Worm (Caenorhabditis elegans): ENCODE data around the gene F59A6.13.

Gene F59A6.13

DNA sequence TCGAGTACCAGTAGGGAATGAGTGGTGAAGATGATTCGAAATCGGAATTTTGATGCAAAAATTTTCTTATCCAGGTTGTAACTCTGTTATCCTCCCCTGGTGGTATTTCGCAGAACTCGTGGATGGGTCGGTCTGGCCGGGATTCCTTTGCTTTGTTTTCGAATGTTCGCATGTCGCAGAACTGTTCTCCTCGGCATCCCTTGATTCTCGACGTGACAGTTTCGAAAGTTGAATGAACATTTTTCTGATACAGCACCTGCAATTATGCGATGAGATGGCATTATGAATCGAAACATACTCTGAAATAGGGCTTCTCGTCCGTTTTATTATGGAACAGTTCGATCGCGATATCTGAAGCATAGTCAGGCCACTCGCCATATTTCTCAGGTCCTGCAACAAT is 33.6 kb downstream of the F59A6.13 start (continued):
- TF ChIP-seq snpc-3.4 (tag; optimal IDR thresholded peaks at IDR 0.05) = no peak
- no peak for TF ChIP-seq lin-35 (GFP tag; optimal IDR thresholded peaks at IDR 0.05)
- TF ChIP-seq pha-4 (tag; optimal IDR thresholded peaks at IDR 0.05) = no peak
- no peak for TF ChIP-seq ceh-58 (GFP tag; IDR thresholded peaks at IDR 0.05)
- TF ChIP-seq chd-7 (tag; optimal IDR thresholded peaks at IDR 0.05) = no peak
- TF ChIP-seq him-1 (tag; optimal IDR thresholded peaks at IDR 0.05) = peak; percentile 26
- TF ChIP-seq F52B5.7 (tag; optimal IDR thresholded peaks at IDR 0.05) = no peak
- TF ChIP-seq let-607 (tag; optimal IDR thresholded peaks at IDR 0.05) = no peak
- no peak for TF ChIP-seq F22D6.2 (tag; optimal IDR thresholded peaks at IDR 0.05)
- TF ChIP-seq die-1 (tag; optimal IDR thresholded peaks at IDR 0.05) = peak; percentile 26
- no peak for TF ChIP-seq gei-17 (GFP tag; optimal IDR thresholded peaks at IDR 0.05)
- no peak for TF ChIP-seq nhr-179 (tag; optimal IDR thresholded peaks at IDR 0.05)
- no peak for TF ChIP-seq F23B12.7 (tag; optimal IDR thresholded peaks at IDR 0.05; ENCODE audit: insufficient read depth)
- no peak for TF ChIP-seq F10E7.11 (tag; optimal IDR thresholded peaks at IDR 0.05)
- TF ChIP-seq F57A8.1 (GFP tag; optimal IDR thresholded peaks at IDR 0.05) = no peak
- no peak for TF ChIP-seq hmg-20 (GFP tag; IDR thresholded peaks at IDR 0.05)
- TF ChIP-seq ztf-25 (GFP tag; IDR thresholded peaks at IDR 0.05) = no peak
- no peak for TF ChIP-seq snpc-1.1 (tag; optimal IDR thresholded peaks at IDR 0.05; ENCODE audit: insufficient read depth)
- TF ChIP-seq T26A5.8 (tag; optimal IDR thresholded peaks at IDR 0.05) = no peak
- peak; percentile 10 for TF ChIP-seq tlf-1 (GFP tag; optimal IDR thresholded peaks at IDR 0.05)
- no peak for TF ChIP-seq madf-8 (GFP tag; conservative IDR thresholded peaks at IDR 0.05)
- TF ChIP-seq dox-1 (GFP tag; IDR thresholded peaks at IDR 0.05) = no peak
- TF ChIP-seq attf-3 (GFP tag; conservative IDR thresholded peaks at IDR 0.05) = no peak
- TF ChIP-seq nhr-120 (GFP tag; IDR thresholded peaks at IDR 0.05) = no peak
- no peak for TF ChIP-seq athp-1 (tag; optimal IDR thresholded peaks at IDR 0.05)
- TF ChIP-seq snpc-1.3 (tag; optimal IDR thresholded peaks at IDR 0.05; ENCODE audit: insufficient read depth) = no peak
- TF ChIP-seq aptf-3 (GFP tag; IDR thresholded peaks at IDR 0.05) = no peak
- TF ChIP-seq F49E8.2 (tag; optimal IDR thresholded peaks at IDR 0.05; ENCODE audit: insufficient read depth) = no peak
- no peak for TF ChIP-seq zfh-2 (GFP tag; conservative IDR thresholded peaks at IDR 0.05)
- TF ChIP-seq fkh-3 (tag; optimal IDR thresholded peaks at IDR 0.05) = no peak
- no peak for TF ChIP-seq sdz-38 (tag; optimal IDR thresholded peaks at IDR 0.05)
- TF ChIP-seq Y95B8A.8 (GFP tag; IDR thresholded peaks at IDR 0.05) = no peak
- no peak for TF ChIP-seq mxl-1 (tag; optimal IDR thresholded peaks at IDR 0.05)
- TF ChIP-seq egl-44 (GFP tag; IDR thresholded peaks at IDR 0.05) = no peak
- no peak for TF ChIP-seq ztf-22 (GFP tag; optimal IDR thresholded peaks at IDR 0.05)
- TF ChIP-seq cebp-1 (GFP tag; IDR thresholded peaks at IDR 0.05) = no peak
- no peak for TF ChIP-seq cebp-1 (tag; optimal IDR thresholded peaks at IDR 0.05)
- no peak for TF ChIP-seq cebp-2 (GFP tag; IDR thresholded peaks at IDR 0.05)
- no peak for TF ChIP-seq F37B4.10 (GFP tag; IDR thresholded peaks at IDR 0.05)
- TF ChIP-seq F39B2.1 (GFP tag; IDR thresholded peaks at IDR 0.05) = no peak
- no peak for TF ChIP-seq bed-2 (GFP tag; IDR thresholded peaks at IDR 0.05)
- peak; percentile 29; the same call in 1 of the 2 replicates for TF ChIP-seq D2030.7 (GFP tag; IDR thresholded peaks at IDR 0.05)
- no peak for TF ChIP-seq tbx-9 (tag; optimal IDR thresholded peaks at IDR 0.05; ENCODE audit: borderline replicate concordance)
- TF ChIP-seq ztf-26 (tag; optimal IDR thresholded peaks at IDR 0.05) = no peak
- no peak for TF ChIP-seq sptf-2 (GFP tag; optimal IDR thresholded peaks at IDR 0.05)
- no peak for TF ChIP-seq nhr-90 (tag; optimal IDR thresholded peaks at IDR 0.05)
- no peak for TF ChIP-seq dpl-1 (GFP tag; optimal IDR thresholded peaks at IDR 0.05)
- TF ChIP-seq ama-1 (optimal IDR thresholded peaks at IDR 0.05) = no peak
- no peak for TF ChIP-seq ama-1 (GFP tag; optimal IDR thresholded peaks at IDR 0.05)
- TF ChIP-seq unc-130 (GFP tag; optimal IDR thresholded peaks at IDR 0.05) = peak; percentile 9
